Worm (Caenorhabditis elegans): Measurements from ENCODE around the gene lgc-38.

- TF ChIP-seq nhr-12 (tag; optimal IDR thresholded peaks at IDR 0.05) (no peak), unc-39 (tag; optimal IDR thresholded peaks at IDR 0.05) (no peak), pha-4 (tag; optimal IDR thresholded peaks at IDR 0.05) (no peak), mdl-1 (tag; optimal IDR thresholded peaks at IDR 0.05) (no peak), nfya-1 (tag; optimal IDR thresholded peaks at IDR 0.05; ENCODE audit: insufficient read depth) (no peak), lin-15B (tag; optimal IDR thresholded peaks at IDR 0.05) (no peak), unc-62 (GFP tag; optimal IDR thresholded peaks at IDR 0.05) (no peak), tbx-2 (tag; optimal IDR thresholded peaks at IDR 0.05) (no peak), R02D3.7 (tag; optimal IDR thresholded peaks at IDR 0.05) (no peak), nhr-237 (tag; optimal IDR thresholded peaks at IDR 0.05) (no peak), egl-5 (tag; optimal IDR thresholded peaks at IDR 0.05) (no peak)
These were observed 34.0 kb upstream of the lgc-38 start for ce11 chrIII:6974952-6975351.

Data from whole organism, L3 larva.